Worm (Caenorhabditis elegans) whole organism, late embryonic: ENCODE results near the gene T05B9.1.

ENCODE experiments used
- F13H6.1 ChIP-seq: sonication (generic microtip); optimal IDR thresholded peaks from 2 replicates; lab custom pipeline; 2016; ENCODE audit warnings: missing genetic modification characterization, missing compliant biosample characterization
- K02D7.2 ChIP-seq: sonication (generic microtip); optimal IDR thresholded peaks from 2 replicates; lab custom pipeline; 2017; ENCODE audit warnings: mild to moderate bottlenecking, missing genetic modification characterization, missing compliant biosample characterization
- ama-1 ChIP-seq: fragments of 150-350 bp; optimal IDR thresholded peaks from 2 replicates; lab custom pipeline; 2014
- ceh-18 ChIP-seq: sonication (generic microtip); optimal IDR thresholded peaks from 2 replicates; lab custom pipeline; 2016; ENCODE audit warnings: missing genetic modification characterization, missing compliant biosample characterization
- elt-2 ChIP-seq: sonication (generic microtip); optimal IDR thresholded peaks from 2 replicates; lab custom pipeline; 2016; ENCODE audit warnings: missing genetic modification reagents, missing genetic modification characterization, missing compliant biosample characterization
- hlh-8 ChIP-seq: sonication (generic microtip); optimal IDR thresholded peaks from 2 replicates; lab custom pipeline; 2016; ENCODE audit warnings: missing genotype, missing genetic modification characterization, missing compliant biosample characterization
- nhr-11 ChIP-seq: fragments of 150-350 bp; optimal IDR thresholded peaks from 2 replicates; lab custom pipeline; 2014; ENCODE audit warnings: missing biosample characterization, missing genetic modification characterization
- pag-3 ChIP-seq: sonication (generic microtip); optimal IDR thresholded peaks from 2 replicates; lab custom pipeline; 2016; ENCODE audit warnings: missing compliant biosample characterization, missing genetic modification characterization, borderline replicate concordance
- pha-4 ChIP-seq: fragments of 150-350 bp; optimal IDR thresholded peaks from 2 replicates; lab custom pipeline; 2018; ENCODE audit warnings: missing biosample characterization, missing genetic modification reagents, missing genetic modification characterization
- pqm-1 ChIP-seq: sonication (generic microtip); optimal IDR thresholded peaks from 2 replicates; lab custom pipeline; 2016; ENCODE audit warnings: missing genetic modification characterization, missing compliant biosample characterization
- sdc-2 ChIP-seq: sonication (generic microtip); optimal IDR thresholded peaks from 2 replicates; lab custom pipeline; 2016; ENCODE audit warnings: missing genotype, missing genetic modification characterization, missing compliant biosample characterization
- unc-42 ChIP-seq: sonication (generic microtip); optimal IDR thresholded peaks from 2 replicates; lab custom pipeline; 2016; ENCODE audit warnings: missing genotype, missing genetic modification characterization, missing compliant biosample characterization
- unc-55 ChIP-seq: sonication (generic microtip); optimal IDR thresholded peaks from 2 replicates; lab custom pipeline; 2017; ENCODE audit warnings: missing biosample characterization, missing genetic modification reagents, missing genetic modification characterization

- TF ChIP-seq F13H6.1 (tag; lab: Kevin White, UChicago): no peak
- no peak for TF ChIP-seq ama-1 (lab: Kevin White, UChicago)
- TF ChIP-seq elt-2 (tag; lab: Kevin White, UChicago): peak; percentile 20
- no peak for TF ChIP-seq pqm-1 (tag; lab: Kevin White, UChicago)
- TF ChIP-seq nhr-11 (tag; lab: Kevin White, UChicago): no peak
- TF ChIP-seq sdc-2 (tag; lab: Kevin White, UChicago): no peak
- TF ChIP-seq pha-4 (tag; lab: Kevin White, UChicago): no peak
- no peak for TF ChIP-seq unc-42
- TF ChIP-seq ceh-18 (tag; lab: Kevin White, UChicago): no peak
- no peak for TF ChIP-seq hlh-8 (tag; lab: Kevin White, UChicago)
- peak; percentile 75 for TF ChIP-seq unc-55 (GFP tag; lab: Kevin White, UChicago)
- no peak for TF ChIP-seq K02D7.2 (tag; lab: Kevin White, UChicago)
- TF ChIP-seq pag-3 (tag; lab: Kevin White, UChicago): no peak
Observed at ce11 chrII:11288148-11288547, 27.2 kb upstream of the T05B9.1 start.
